Fruit fly (Drosophila melanogaster) whole organism: ENCODE measurements around the gene CG11382.

ENCODE experiments used
- CG8478 ChIP-seq: fragments of >200 bp; optimal IDR thresholded peaks from 2 replicates; lab custom pipeline; 2018; ENCODE audit warnings: inconsistent platforms
- Dll ChIP-seq: fragments of >200 bp; optimal IDR thresholded peaks from 2 replicates; lab custom pipeline; 2017
- EcR ChIP-seq, 2 experiments: fragments of >200 bp; optimal IDR thresholded peaks; 2 replicates each; lab custom pipeline; 2017; ENCODE audit warnings: missing biosample characterization in 2 of 2, missing genetic modification characterization in 2 of 2, missing genetic modification reagents in 2 of 2
- pan ChIP-seq: fragments of >200 bp; optimal IDR thresholded peaks from 2 replicates; lab custom pipeline; 2017
- psq ChIP-seq: fragments of >200 bp; optimal IDR thresholded peaks from 2 replicates; lab custom pipeline; 2017
- usp ChIP-seq: fragments of >200 bp; optimal IDR thresholded peaks from 2 replicates; lab custom pipeline; 2017; ENCODE audit warnings: missing biosample characterization, missing genetic modification characterization, mixed read lengths

The CG11382 gene

dm6 chrX:1184478-1184877 lies 25.3 kb upstream of the CG11382 start, which contains the start of gene CG14626:
TSS of gene CG14626 (plus strand) at chrX:1184778.
- TF ChIP-seq pan (lab: Kevin White, UChicago) (no peak), Dll (lab: Kevin White, UChicago) (no peak), CG8478 (lab: Kevin White, UChicago) (no peak), psq (lab: Kevin White, UChicago) (no peak), EcR (GFP tag; optimal IDR thresholded peaks at IDR 0.05; lab: Kevin White, UChicago) (no peak), usp (GFP tag; lab: Kevin White, UChicago) (no peak)

- TF ChIP-seq CG8478 (lab: Kevin White, UChicago) (no peak), EcR (GFP tag; optimal IDR thresholded peaks at IDR 0.05; lab: Kevin White, UChicago) (no peak), pan (lab: Kevin White, UChicago) (no peak), psq (lab: Kevin White, UChicago) (no peak), usp (GFP tag; lab: Kevin White, UChicago) (no peak), Dll (lab: Kevin White, UChicago) (no peak)
Observed at dm6 chrX:1191008-1191407, 18.8 kb upstream of the CG11382 start, which contains the start of gene CG11380. TSS of gene CG11380 (plus strand) at chrX:1191308.

- no peak for TF ChIP-seq pan (lab: Kevin White, UChicago)
Observed at dm6 chrX:1197862-1198261, 11.9 kb upstream of the CG11382 start.

- TF ChIP-seq pan (lab: Kevin White, UChicago) (no peak), psq (lab: Kevin White, UChicago) (no peak), EcR (GFP tag; optimal IDR thresholded peaks at IDR 0.05; lab: Kevin White, UChicago) (no peak)
Observed at dm6 chrX:1199246-1199645, 10.5 kb upstream of the CG11382 start, which contains the start of gene CG14625. TSS of gene CG14625 (plus strand) at chrX:1199546.

- TF ChIP-seq psq (lab: Kevin White, UChicago), result no peak
- no peak for TF ChIP-seq CG8478 (lab: Kevin White, UChicago)
- no peak for TF ChIP-seq pan (lab: Kevin White, UChicago)
- no peak for TF ChIP-seq Dll (lab: Kevin White, UChicago)
- TF ChIP-seq usp (GFP tag; lab: Kevin White, UChicago), result no peak
- no peak for TF ChIP-seq EcR (GFP tag; optimal IDR thresholded peaks at IDR 0.05; lab: Kevin White, UChicago)
Observed at dm6 chrX:1203477-1203876, 6.3 kb upstream of the CG11382 start, which contains the start of gene CG11381. TSS of gene CG11381 (plus strand) at chrX:1203777.

- TF ChIP-seq usp (GFP tag; lab: Kevin White, UChicago), result no peak
- no peak for TF ChIP-seq CG8478 (lab: Kevin White, UChicago)
- TF ChIP-seq Dll (lab: Kevin White, UChicago), result no peak
- TF ChIP-seq EcR (GFP tag; optimal IDR thresholded peaks at IDR 0.05; lab: Kevin White, UChicago), result no peak
- no peak for TF ChIP-seq pan (lab: Kevin White, UChicago)
- no peak for TF ChIP-seq psq (lab: Kevin White, UChicago)
Observed at dm6 chrX:1206437-1206836, 3.3 kb upstream of the CG11382 start, which contains the start of gene CG14624. TSS of gene CG14624 (plus strand) at chrX:1206737.

dm6 chrX:1215000-1215399 lies 5.2 kb downstream of the CG11382 start, which contains the start of gene CG11398:
TSS of gene CG11398 (minus strand) at chrX:1215156.
- TF ChIP-seq Dll (lab: Kevin White, UChicago) (no peak), pan (lab: Kevin White, UChicago) (no peak), psq (lab: Kevin White, UChicago) (no peak), EcR (GFP tag; optimal IDR thresholded peaks at IDR 0.05; lab: Kevin White, UChicago) (no peak), usp (GFP tag; lab: Kevin White, UChicago) (no peak), CG8478 (lab: Kevin White, UChicago) (no peak)

dm6 chrX:1216681-1217080 lies 6.9 kb downstream of the CG11382 start:
- TF ChIP-seq usp (GFP tag; lab: Kevin White, UChicago), result no peak
- no peak for TF ChIP-seq CG8478 (lab: Kevin White, UChicago)
- no peak for TF ChIP-seq pan (lab: Kevin White, UChicago)
- no peak for TF ChIP-seq psq (lab: Kevin White, UChicago)
- TF ChIP-seq Dll (lab: Kevin White, UChicago), result no peak
- TF ChIP-seq EcR (GFP tag; optimal IDR thresholded peaks at IDR 0.05; lab: Kevin White, UChicago), result no peak

- TF ChIP-seq pan (lab: Kevin White, UChicago), result no peak
- no peak for TF ChIP-seq Dll (lab: Kevin White, UChicago)
- TF ChIP-seq CG8478 (lab: Kevin White, UChicago), result no peak
- no peak for TF ChIP-seq usp (GFP tag; lab: Kevin White, UChicago)
- TF ChIP-seq EcR (GFP tag; optimal IDR thresholded peaks at IDR 0.05; lab: Kevin White, UChicago), result no peak
- TF ChIP-seq psq (lab: Kevin White, UChicago), result no peak
Observed at dm6 chrX:1225859-1226258, 16.1 kb downstream of the CG11382 start.

- TF ChIP-seq CG8478 (lab: Kevin White, UChicago) (no peak), usp (GFP tag; lab: Kevin White, UChicago) (no peak), Dll (lab: Kevin White, UChicago) (no peak), psq (lab: Kevin White, UChicago) (no peak), pan (lab: Kevin White, UChicago) (no peak), EcR (GFP tag; optimal IDR thresholded peaks at IDR 0.05; lab: Kevin White, UChicago) (no peak)
Observed at dm6 chrX:1229098-1229497, 19.3 kb downstream of the CG11382 start.

dm6 chrX:1229567-1229966 lies 19.8 kb downstream of the CG11382 start:
- TF ChIP-seq usp (GFP tag; lab: Kevin White, UChicago) (no peak), pan (lab: Kevin White, UChicago) (no peak), Dll (lab: Kevin White, UChicago) (no peak), CG8478 (lab: Kevin White, UChicago) (no peak), EcR (GFP tag; optimal IDR thresholded peaks at IDR 0.05; lab: Kevin White, UChicago) (no peak), psq (lab: Kevin White, UChicago) (no peak)

dm6 chrX:1231707-1232106 lies 21.9 kb downstream of the CG11382 start:
- TF ChIP-seq EcR (GFP tag; optimal IDR thresholded peaks at IDR 0.05; lab: Kevin White, UChicago) (no peak), pan (lab: Kevin White, UChicago) (no peak), usp (GFP tag; lab: Kevin White, UChicago) (no peak), Dll (lab: Kevin White, UChicago) (no peak), psq (lab: Kevin White, UChicago) (no peak), CG8478 (lab: Kevin White, UChicago) (no peak)
